Fruit fly (Drosophila melanogaster): ENCODE measurements around the gene Crk.

Crk gene

DNA sequence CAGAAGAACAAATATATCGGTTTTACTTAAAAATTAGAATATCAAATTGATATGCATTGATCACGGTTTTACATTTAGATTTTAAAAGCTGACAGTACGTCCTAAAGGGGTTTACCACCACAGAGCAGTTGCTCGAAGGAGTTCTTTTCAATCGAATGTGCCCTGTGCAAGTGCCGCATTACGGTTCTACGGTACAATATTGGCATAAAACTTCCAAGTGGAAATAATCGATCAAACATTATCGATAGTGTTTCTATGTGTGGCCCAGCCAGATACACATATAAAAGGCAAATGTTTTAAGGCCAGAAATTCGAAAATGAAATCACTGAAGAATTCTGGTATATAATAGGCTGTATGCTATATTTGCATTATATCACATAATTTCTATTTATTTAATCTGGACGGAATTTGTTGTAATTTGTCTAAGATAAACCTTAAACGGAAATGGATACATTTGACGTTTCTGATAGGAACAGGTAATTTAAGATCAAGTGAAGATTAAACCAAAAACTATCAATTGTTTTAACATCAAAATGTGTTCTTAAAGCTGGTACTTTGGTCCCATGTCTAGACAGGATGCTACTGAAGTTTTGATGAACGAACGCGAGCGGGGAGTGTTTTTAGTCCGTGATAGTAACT is at the start of gene Crk:
TSS of gene Crk (plus strand) at position 214 of the 639 bp plus-strand sequence.
- TF ChIP-seq CG8478 (optimal IDR thresholded peaks at IDR 0.05) (no peak), CTCF (optimal IDR thresholded peaks at IDR 0.05) (no peak)

DNA sequence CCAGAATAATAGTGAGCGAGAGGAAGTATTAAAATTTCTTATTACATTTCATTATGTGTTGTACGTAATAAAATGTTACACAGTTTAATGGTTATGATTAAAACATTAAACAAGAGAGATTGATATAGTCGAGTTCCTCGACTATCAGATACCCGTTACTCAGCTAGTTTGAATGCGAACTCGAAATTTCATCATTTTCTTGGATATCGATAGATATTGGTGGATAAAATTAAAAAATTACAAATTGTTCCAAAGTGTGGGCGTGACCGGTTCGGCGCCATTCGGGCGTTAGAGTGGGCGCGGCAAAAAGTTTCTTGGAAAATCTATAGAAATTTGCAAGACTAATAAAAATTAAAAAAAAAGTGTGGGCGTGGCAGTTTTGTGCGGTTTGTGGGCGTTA is 44.9 kb upstream of the Crk start:
- no peak for TF ChIP-seq CTCF (optimal IDR thresholded peaks at IDR 0.05)
- TF ChIP-seq CG8478 (optimal IDR thresholded peaks at IDR 0.05): no peak

DNA sequence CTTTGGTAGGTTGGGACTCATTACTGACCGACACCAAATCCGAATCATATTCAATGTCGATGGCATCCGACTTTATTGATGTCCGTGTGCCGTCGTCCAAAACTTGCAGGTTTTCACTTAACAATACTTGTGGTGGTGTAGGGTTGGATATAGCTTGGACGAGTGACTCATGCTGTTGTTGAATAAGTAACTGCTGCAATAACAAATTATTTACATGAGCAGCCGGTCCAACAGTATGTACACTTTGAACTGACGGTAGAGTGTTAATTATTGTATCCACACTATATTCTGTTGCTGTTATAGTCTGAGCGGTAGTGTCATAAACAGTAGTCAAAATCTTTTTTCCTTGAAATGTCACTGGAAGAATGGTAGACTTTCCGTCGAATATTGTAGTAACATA is 42.5 kb upstream of the Crk start:
- no peak for TF ChIP-seq CG8478 (optimal IDR thresholded peaks at IDR 0.05)
- no peak for TF ChIP-seq CTCF (optimal IDR thresholded peaks at IDR 0.05)

DNA sequence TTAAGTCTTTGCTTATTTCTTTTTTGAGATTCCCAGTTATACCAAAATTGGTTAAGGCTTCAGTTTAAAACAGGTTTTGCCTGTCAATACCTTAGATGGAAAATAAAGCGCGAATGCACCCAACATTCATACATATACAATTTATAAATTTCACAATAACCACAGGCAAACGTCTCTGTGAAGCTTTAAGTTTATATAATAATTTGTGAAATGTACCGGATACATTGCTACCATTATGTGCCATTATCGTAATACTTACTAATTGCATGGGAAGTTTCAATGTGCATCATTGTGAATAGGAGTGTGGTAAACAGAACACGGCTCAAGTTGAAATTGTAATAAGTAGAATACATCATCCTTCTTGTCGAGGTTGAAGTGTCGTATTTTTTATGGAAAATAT is 35.5 kb upstream of the Crk start:
- TF ChIP-seq CTCF (optimal IDR thresholded peaks at IDR 0.05) (no peak), CG8478 (optimal IDR thresholded peaks at IDR 0.05) (no peak)

DNA sequence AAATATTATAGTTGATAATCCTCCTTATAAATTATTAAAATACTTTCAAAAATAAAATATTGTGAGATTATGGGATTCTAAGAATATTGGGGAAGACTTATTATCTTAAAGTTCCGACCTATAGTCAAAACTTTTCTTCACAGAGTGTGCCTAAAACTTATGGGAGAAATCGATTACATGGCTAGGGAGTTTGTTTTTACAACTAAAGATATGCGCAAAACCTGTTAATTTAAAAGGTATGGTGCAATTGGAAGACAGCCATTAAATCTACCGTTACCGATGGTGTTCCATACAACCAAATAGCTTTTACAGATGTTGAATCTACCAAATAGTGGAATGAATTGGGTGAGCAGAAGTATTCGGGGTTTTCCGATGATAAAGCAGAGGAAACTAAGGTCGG is 34.8 kb upstream of the Crk start, which contains the start of gene CG33978:
TSS of gene CG33978 (minus strand) at position 395 of the 400 bp plus-strand sequence.
- TF ChIP-seq CG8478 (optimal IDR thresholded peaks at IDR 0.05): no peak
- TF ChIP-seq CTCF (optimal IDR thresholded peaks at IDR 0.05): no peak

DNA sequence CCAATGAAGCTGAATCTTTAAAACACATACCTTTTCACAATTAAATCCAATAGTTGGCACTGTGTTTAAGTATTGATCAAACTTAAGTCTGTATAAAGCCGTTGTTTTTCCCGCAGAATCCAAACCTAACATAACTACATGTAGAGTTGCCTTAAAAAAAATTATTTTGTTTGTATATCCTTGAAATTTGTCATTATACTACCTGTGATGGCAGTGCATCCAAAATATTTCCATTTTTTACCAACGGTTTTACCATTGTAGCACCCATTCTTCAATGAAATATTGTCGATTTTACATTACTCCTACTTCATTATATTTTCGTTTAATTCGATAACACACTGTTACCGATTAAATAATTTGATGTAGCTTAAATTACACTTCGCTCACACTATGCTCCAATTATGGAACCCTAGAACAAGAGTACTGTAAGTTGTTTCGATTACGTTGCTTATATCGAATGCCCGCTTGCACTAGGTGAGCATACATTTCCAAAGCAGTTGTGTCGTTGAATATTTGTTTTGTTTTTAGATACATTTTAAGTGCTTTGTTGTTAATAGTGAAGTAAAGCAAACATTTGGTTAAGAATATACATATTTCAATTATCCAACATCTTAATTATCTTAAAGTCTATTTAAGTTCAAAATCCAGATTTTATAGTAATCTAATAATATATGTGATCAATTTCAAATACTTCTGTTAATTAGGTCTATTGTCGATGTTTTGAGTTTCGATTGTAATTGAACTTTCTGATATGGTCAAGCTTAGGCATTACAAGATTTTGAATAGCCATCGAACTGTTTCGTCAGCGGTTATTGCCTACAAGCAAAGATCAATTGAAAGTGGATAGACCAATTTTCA is 30.7 kb upstream of the Crk start, which contains the start of gene Arl4:
TSS of gene Arl4 (minus strand) at position 328 of the 858 bp plus-strand sequence.
- peak in 1 of 2 experiments; percentile 4 for TF ChIP-seq CTCF (optimal IDR thresholded peaks at IDR 0.05)
- TF ChIP-seq CG8478 (optimal IDR thresholded peaks at IDR 0.05): no peak

DNA sequence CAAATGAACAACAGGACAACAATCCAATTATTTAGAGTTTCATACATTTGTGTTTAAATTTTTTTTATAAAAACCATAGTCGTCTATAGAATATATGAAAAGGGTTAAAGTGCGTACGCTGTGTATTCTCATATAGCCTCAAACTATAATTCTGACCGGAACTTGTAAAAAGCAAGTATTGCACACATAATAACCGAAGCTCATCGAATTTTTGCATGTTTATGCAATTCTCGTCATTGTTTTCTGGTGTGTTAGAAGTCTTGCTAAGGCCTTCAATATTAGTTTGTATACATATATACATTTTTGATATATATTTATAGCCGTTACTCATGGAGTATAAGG is 30.1 kb upstream of the Crk start:
- TF ChIP-seq CTCF (optimal IDR thresholded peaks at IDR 0.05) (no peak), CG8478 (optimal IDR thresholded peaks at IDR 0.05) (no peak)

DNA sequence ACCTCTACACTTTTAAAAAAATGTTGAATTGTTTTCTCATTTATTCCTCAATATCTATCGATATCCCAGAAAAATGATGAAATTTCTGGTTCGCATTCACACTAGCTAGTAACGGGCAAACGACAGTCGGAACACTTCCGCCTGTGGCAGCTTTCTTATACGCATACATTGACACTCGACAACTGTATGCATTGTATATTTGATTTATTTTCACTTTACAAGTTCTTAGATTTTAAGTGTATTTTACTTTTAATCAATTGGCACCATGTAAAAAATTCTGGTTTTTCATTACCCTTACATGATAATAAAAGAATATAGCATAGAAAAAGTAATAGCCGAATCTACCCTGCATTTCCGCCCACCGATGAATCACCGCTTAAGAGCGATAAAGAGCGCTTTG is 29.2 kb upstream of the Crk start:
- no peak for TF ChIP-seq CG8478 (optimal IDR thresholded peaks at IDR 0.05)
- no peak for TF ChIP-seq CTCF (optimal IDR thresholded peaks at IDR 0.05)

DNA sequence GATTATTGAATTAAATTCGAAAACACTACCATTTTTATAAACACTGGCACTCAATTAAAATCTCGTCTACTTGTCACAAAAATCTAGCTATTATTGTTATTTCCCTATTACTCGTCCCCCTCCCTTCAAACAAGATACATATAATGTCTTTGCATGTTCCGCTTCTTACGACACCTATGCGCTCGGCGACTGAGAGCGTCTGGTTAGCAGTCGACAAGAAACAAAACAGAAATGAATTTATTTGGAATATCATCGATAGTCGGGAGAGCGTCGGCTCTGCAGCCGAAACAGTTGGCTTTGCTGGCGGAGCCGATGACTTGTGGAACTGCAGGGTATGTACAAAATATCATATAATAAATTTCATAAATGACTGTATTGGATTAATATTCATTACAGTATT is 28.4 kb upstream of the Crk start:
- no peak for TF ChIP-seq CTCF (optimal IDR thresholded peaks at IDR 0.05)
- TF ChIP-seq CG8478 (optimal IDR thresholded peaks at IDR 0.05): no peak

DNA sequence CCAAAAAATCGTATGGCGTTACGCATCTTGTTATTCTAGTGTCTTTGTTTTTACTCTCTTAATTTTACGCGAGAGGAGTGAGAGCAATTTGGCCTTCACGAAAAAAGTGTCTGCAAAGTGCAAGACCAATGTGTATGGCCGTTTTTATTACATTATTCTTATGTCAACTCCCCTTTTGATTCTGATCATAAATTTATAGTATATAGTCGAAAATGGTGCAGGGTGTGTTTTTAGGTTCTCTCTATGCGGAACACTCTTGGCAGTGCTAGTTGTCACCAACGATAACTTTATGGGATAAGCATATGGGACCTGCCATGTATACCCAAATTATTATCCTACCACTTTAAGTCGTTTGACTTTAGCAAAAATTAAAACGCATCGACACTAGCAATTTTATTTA is 26.3 kb upstream of the Crk start:
- TF ChIP-seq CTCF (optimal IDR thresholded peaks at IDR 0.05) (no peak), CG8478 (optimal IDR thresholded peaks at IDR 0.05) (no peak)

DNA sequence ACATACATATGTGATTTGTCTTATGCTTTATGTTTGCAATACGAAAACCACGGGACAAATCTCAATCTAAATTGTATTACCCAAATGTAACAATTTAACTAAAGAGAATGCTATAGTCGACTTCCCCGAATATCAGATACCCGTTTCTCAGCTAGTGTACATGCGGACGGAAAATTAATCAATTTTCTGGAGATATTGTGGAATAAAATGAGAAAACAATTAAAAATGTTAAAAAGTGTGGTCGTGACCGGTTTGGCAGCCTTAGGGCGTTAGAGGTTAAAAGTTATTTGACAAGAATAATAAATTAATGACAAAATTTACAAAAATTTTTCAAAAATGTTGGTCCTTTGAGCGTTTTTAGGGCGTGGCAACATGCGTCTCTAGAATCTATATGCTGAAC is 17.5 kb upstream of the Crk start:
- TF ChIP-seq CTCF (optimal IDR thresholded peaks at IDR 0.05) (no peak), CG8478 (optimal IDR thresholded peaks at IDR 0.05) (no peak)

DNA sequence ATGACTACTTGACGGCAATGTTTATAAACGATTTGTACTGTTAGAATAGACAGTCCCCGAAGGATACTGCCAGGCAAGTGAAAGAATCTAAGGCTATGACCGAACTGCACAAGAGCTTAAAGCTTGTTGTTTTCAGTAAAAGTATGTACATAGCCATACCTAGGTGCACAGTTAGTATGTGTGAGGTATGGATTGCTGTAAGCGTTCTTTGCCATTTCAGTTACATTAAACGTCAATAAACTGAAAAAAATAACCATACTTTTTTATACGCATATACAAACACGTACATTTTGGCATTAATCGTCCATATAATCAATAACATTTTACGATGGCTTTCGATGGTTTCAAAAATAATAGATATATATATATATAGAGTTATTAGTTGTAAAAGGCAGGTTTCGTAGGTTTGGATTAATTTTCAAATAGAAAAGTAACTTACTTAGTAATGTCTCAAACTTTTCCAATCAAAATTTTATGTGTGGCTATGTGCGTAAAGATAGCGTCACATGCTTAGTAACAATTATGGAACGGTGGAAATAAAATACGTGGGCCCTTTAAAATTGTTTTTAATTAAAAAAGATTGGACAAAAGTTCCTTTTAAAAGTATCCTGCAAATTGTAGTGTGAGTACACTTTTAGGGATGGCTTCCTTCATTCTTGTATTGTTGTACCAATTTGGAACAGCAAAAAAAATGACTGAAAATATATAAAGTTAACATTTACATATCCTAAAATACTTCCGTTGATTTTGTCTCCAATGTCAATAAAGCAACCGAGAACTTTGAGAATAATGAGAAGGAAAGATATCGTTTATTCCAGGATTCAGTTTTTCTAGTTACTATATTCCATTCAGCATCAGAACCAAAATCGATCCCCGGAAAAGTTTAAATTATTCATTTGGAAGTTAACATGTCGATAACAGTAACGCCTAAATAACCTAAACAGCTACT is 16.4 kb upstream of the Crk start, which contains the start of gene Abcd1:
TSS of gene Abcd1 (minus strand) at position 444 of the 949 bp plus-strand sequence.
- TF ChIP-seq CG8478 (optimal IDR thresholded peaks at IDR 0.05) (no peak), CTCF (optimal IDR thresholded peaks at IDR 0.05) (no peak)

DNA sequence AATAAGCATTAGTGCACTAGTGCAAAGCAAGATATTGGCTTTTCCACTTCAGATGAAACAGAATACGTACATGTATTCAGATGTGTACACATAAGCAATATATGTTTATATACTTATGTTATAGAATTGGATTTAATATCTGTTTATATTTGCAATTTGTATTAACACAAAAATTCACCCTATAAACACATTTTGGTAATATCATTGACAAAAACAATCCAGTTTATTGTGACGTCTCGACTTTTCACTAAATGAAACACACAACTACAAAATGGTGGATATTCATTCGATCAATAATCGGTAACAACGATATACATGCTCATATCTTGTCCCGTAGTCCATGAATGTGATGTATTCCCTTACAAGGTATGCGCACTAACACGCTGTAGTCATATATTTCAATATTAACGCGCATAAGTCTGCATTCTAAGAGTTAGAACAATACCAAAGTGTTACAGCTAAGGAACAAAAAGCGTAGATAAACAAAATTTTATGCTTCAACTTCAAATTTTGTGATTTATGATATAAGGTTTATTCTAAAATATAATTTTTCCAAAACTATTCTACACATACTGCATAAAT is 4.3 kb upstream of the Crk start, which contains the start of gene CG31998:
TSS of gene CG31998 (minus strand) at position 275 of the 582 bp plus-strand sequence.
- TF ChIP-seq CG8478 (optimal IDR thresholded peaks at IDR 0.05): no peak
- peak; percentile 28 to 33 for TF ChIP-seq CTCF (optimal IDR thresholded peaks at IDR 0.05)

DNA sequence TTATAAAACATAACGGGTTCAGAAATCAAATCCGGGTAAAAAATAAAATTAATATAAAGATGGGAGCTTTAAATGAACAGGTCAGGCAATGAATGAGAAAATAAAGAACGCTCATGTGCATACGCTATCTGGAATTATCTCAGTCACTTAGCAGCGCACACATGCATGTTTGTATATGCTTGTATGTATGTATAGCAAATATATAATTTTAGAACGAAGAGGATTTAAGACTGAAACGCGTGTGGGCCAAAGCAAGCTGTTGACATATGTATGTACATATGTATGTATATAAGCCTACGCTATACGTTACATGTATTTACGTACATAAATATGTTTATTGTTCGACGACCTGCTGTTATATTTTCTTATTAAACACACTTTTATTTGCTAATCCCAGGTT is 15.8 kb downstream of the Crk start:
- TF ChIP-seq CTCF (optimal IDR thresholded peaks at IDR 0.05) (no peak), CG8478 (optimal IDR thresholded peaks at IDR 0.05) (no peak)

DNA sequence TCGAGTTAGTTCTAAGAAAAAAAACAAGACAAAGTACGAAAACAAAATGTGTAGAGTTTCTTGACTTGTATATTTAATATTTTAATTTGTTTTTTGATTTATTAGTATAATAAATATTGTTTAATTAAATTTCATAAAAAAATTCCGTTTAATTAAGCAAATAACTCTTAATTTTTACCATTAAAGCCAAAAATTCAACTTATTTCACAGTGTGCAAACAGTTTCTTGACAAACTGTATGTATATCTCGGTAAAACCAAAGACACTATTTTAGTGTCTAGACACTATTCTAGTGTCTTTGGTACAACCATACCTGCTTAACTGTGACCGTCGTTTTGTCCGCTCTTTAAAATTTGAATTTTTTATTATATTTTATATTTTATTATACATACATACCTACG is 16.7 kb downstream of the Crk start:
- TF ChIP-seq CG8478 (optimal IDR thresholded peaks at IDR 0.05): no peak
- TF ChIP-seq CTCF (optimal IDR thresholded peaks at IDR 0.05): no peak
